Fruit fly (Drosophila melanogaster) whole organism, wandering third instar larva: ENCODE measurements around the gene CG13280.

ENCODE experiments used
- Abd-B ChIP-seq: fragments of >200 bp; optimal IDR thresholded peaks from 2 replicates; lab custom pipeline; 2017; ENCODE audit warnings: missing biosample characterization, missing genetic modification characterization
- CG32264 ChIP-seq: fragments of 200-800 bp; sonication (Bioruptor generic); optimal IDR thresholded peaks from 2 replicates; lab custom pipeline; 2016; ENCODE audit warnings: missing biosample characterization, missing genetic modification characterization
- CG9705 ChIP-seq: fragments of 200-800 bp; sonication (Bioruptor generic); optimal IDR thresholded peaks from 2 replicates; lab custom pipeline; 2018; ENCODE audit warnings: missing biosample characterization, mild to moderate bottlenecking, missing genetic modification characterization
- CrebA ChIP-seq: fragments of 200-800 bp; sonication (Bioruptor generic); optimal IDR thresholded peaks from 2 replicates; lab custom pipeline; 2016; ENCODE audit warnings: missing biosample characterization, mild to moderate bottlenecking, missing genetic modification characterization, borderline replicate concordance
- Dif ChIP-seq: fragments of 200-275, 200-300 bp; sonication (Bioruptor generic); optimal IDR thresholded peaks from 2 replicates; lab custom pipeline; 2018; ENCODE audit warnings: missing biosample characterization, missing genetic modification characterization; ENCODE audit not compliant: partially characterized antibody
- GATAd ChIP-seq: sonication (Bioruptor generic); optimal IDR thresholded peaks from 2 replicates; lab custom pipeline; 2016; ENCODE audit warnings: missing biosample characterization, missing genetic modification characterization
- HLH106 ChIP-seq: fragments of 200-800 bp; optimal IDR thresholded peaks from 3 replicates; lab custom pipeline; 2019; ENCODE audit warnings: missing biosample characterization, mild to moderate bottlenecking, missing genetic modification characterization, moderate library complexity
- Hnf4 ChIP-seq: fragments of 200-800 bp; sonication (Bioruptor generic); optimal IDR thresholded peaks from 2 replicates; lab custom pipeline; 2016; ENCODE audit warnings: missing biosample characterization, mild to moderate bottlenecking, missing genetic modification characterization
- Hr78 ChIP-seq: fragments of >200 bp; optimal IDR thresholded peaks from 2 replicates; lab custom pipeline; 2017; ENCODE audit warnings: missing biosample characterization, missing genetic modification characterization
- Hr83 ChIP-seq: fragments of 200-300 bp; sonication (Bioruptor generic); optimal IDR thresholded peaks from 2 replicates; lab custom pipeline; 2016; ENCODE audit warnings: missing biosample characterization, mild to moderate bottlenecking, missing genetic modification characterization, moderate library complexity; ENCODE audit not compliant: poor library complexity, severe bottlenecking
- Jra ChIP-seq: sonication (Bioruptor generic); optimal IDR thresholded peaks from 2 replicates; lab custom pipeline; 2016; ENCODE audit warnings: missing biosample characterization, missing genetic modification characterization
- Mio ChIP-seq: sonication (Bioruptor generic); optimal IDR thresholded peaks from 2 replicates; lab custom pipeline; 2016; ENCODE audit warnings: missing biosample characterization, missing genetic modification characterization
- Myc ChIP-seq: fragments of >200 bp; optimal IDR thresholded peaks from 2 replicates; lab custom pipeline; 2017
- N ChIP-seq: fragments of >200 bp; optimal IDR thresholded peaks from 2 replicates; lab custom pipeline; 2018; ENCODE audit warnings: missing biosample characterization, missing external identifiers, missing genetic modification characterization
- OdsH ChIP-seq: fragments of 200-800 bp; sonication (Bioruptor generic); optimal IDR thresholded peaks from 2 replicates; lab custom pipeline; 2016; ENCODE audit warnings: missing biosample characterization, mild to moderate bottlenecking, missing genetic modification characterization
- Rel ChIP-seq, 2 experiments: fragments of 200-800 bp; sonication (Bioruptor generic) in 1 of 2; optimal IDR thresholded peaks; 2 replicates in 1 of 2; 3 replicates in 1 of 2; lab custom pipeline; 2016 to 2019; ENCODE audit warnings: mild to moderate bottlenecking in 2 of 2, missing biosample characterization in 2 of 2, missing genetic modification characterization in 2 of 2, moderate library complexity in 1 of 2
- Sp1 ChIP-seq: fragments of 200-800 bp; sonication (Bioruptor generic); optimal IDR thresholded peaks from 3 replicates; lab custom pipeline; 2019; ENCODE audit warnings: missing biosample characterization, mild to moderate bottlenecking, missing genetic modification characterization, moderate library complexity
- Vsx2 ChIP-seq: fragments of 200-300, 225-300 bp; sonication (Bioruptor generic); optimal IDR thresholded peaks from 2 replicates; lab custom pipeline; 2018; ENCODE audit warnings: missing biosample characterization, missing genetic modification characterization; ENCODE audit not compliant: partially characterized antibody
- br ChIP-seq: fragments of 200-800 bp; sonication (Bioruptor generic); optimal IDR thresholded peaks from 2 replicates; lab custom pipeline; 2016; ENCODE audit warnings: missing biosample characterization, missing genetic modification characterization
- brk ChIP-seq: fragments of 200-800 bp; sonication (Bioruptor generic); optimal IDR thresholded peaks from 2 replicates; lab custom pipeline; 2016; ENCODE audit warnings: missing biosample characterization, mild to moderate bottlenecking, missing genetic modification characterization
- dl ChIP-seq, 2 experiments: fragments of 175-275, 200-275 bp in 1 of 2; fragments of 200-275 bp in 1 of 2; sonication (Bioruptor generic); optimal IDR thresholded peaks; lab custom pipeline; 2018; ENCODE audit warnings: mild to moderate bottlenecking in 2 of 2, missing biosample characterization in 2 of 2, missing genetic modification characterization in 2 of 2, moderate library complexity in 2 of 2; ENCODE audit not compliant: partially characterized antibody in 2 of 2, insufficient read depth in 1 of 2
- dmrt93B ChIP-seq: fragments of 200-800 bp; sonication (Bioruptor generic); optimal IDR thresholded peaks from 2 replicates; lab custom pipeline; 2018; ENCODE audit warnings: missing biosample characterization, mild to moderate bottlenecking, missing genetic modification characterization
- dsf ChIP-seq: sonication (Bioruptor generic); optimal IDR thresholded peaks from 2 replicates; lab custom pipeline; 2016; ENCODE audit warnings: missing biosample characterization, missing genetic modification characterization, borderline replicate concordance
- ey ChIP-seq: fragments of 200-800 bp; sonication (Bioruptor generic); optimal IDR thresholded peaks from 2 replicates; lab custom pipeline; 2016; ENCODE audit warnings: missing biosample characterization, missing genetic modification characterization
- foxo ChIP-seq, 2 experiments: fragments of 200-800 bp; sonication (Bioruptor generic); optimal IDR thresholded peaks; 2 replicates in 1 of 2; 3 replicates in 1 of 2; lab custom pipeline; 2016 to 2017; ENCODE audit warnings: missing biosample characterization in 2 of 2, missing genetic modification characterization in 2 of 2
- fru ChIP-seq: fragments of 200-800 bp; sonication (Bioruptor generic); optimal IDR thresholded peaks from 3 replicates; lab custom pipeline; 2016; ENCODE audit warnings: missing biosample characterization, mild to moderate bottlenecking, missing genetic modification characterization
- h ChIP-seq: fragments of 200-800 bp; sonication (Bioruptor generic); optimal IDR thresholded peaks from 3 replicates; lab custom pipeline; 2016; ENCODE audit warnings: missing biosample characterization, mild to moderate bottlenecking, missing genetic modification characterization
- jim ChIP-seq: fragments of 175-275, 200-325 bp; sonication (Bioruptor generic); optimal IDR thresholded peaks from 2 replicates; lab custom pipeline; 2016; ENCODE audit warnings: missing biosample characterization, mild to moderate bottlenecking, missing genetic modification characterization
- lola ChIP-seq: fragments of >200 bp; optimal IDR thresholded peaks from 2 replicates; lab custom pipeline; 2017; ENCODE audit warnings: missing biosample characterization, missing genetic modification characterization
- pan ChIP-seq: fragments of >200 bp; optimal IDR thresholded peaks from 2 replicates; lab custom pipeline; 2017
- psq ChIP-seq: fragments of 200-800 bp; sonication (Bioruptor generic); optimal IDR thresholded peaks from 3 replicates; lab custom pipeline; 2017; ENCODE audit warnings: missing biosample characterization, mild to moderate bottlenecking, missing genetic modification characterization, moderate library complexity
- rgr ChIP-seq: fragments of 200-800 bp; sonication (Bioruptor generic); optimal IDR thresholded peaks from 3 replicates; lab custom pipeline; 2016; ENCODE audit warnings: missing biosample characterization, mild to moderate bottlenecking, missing genetic modification characterization
- sage ChIP-seq: fragments of 200-800 bp; sonication (Bioruptor generic); optimal IDR thresholded peaks from 2 replicates; lab custom pipeline; 2016; ENCODE audit warnings: missing biosample characterization, mild to moderate bottlenecking, missing genetic modification characterization
- tai ChIP-seq: sonication (Bioruptor generic); optimal IDR thresholded peaks from 2 replicates; lab custom pipeline; 2016; ENCODE audit warnings: missing biosample characterization, missing genetic modification characterization
- usp ChIP-seq: fragments of >200 bp; optimal IDR thresholded peaks from 2 replicates; lab custom pipeline; 2017; ENCODE audit warnings: missing biosample characterization, missing genetic modification characterization
- woc ChIP-seq: sonication (Bioruptor generic); optimal IDR thresholded peaks from 2 replicates; lab custom pipeline; 2016; ENCODE audit warnings: missing biosample characterization, mild to moderate bottlenecking, missing genetic modification characterization

Gene CG13280

DNA sequence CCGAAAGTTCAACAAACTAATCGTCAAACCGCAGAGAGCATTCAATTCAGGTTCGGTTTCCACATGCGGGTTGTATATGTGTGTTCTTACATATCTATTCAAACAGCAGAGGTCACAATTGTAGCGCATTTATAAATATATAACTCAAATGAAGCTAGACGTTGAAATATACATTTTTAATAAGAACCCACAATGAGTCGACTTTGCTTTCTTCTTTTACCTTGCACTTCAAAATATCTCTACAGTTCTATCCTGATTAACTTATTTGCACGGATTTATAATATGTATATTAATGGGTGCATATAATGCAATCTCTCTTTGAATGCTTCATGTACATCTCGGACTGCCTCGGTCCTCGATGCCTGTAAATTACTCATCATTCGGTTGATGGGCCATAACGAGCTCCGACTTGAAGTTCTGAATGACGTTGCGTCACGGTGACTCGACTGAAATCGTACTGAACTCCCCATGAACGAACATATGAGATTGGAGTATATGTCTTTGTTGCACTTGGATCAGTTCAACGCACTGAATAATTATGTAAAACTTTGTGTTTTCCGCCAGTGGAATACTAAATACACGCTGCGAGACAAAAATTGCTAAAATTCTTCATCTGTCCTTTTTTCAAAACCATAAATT lies 2.4 kb downstream of the CG13280 start (continued):
- peak in 1 of 2 experiments; percentile 1 for TF ChIP-seq dl (GFP tag; optimal IDR thresholded peaks at IDR 0.05; lab: Kevin White, UChicago; ENCODE audit: insufficient read depth in 1 of 2, partially characterized antibody in 2 of 2)
- TF ChIP-seq Dif = no peak
- no peak for TF ChIP-seq pan (lab: Kevin White, UChicago)
- TF ChIP-seq, all 38 proteins: peak for 15

DNA sequence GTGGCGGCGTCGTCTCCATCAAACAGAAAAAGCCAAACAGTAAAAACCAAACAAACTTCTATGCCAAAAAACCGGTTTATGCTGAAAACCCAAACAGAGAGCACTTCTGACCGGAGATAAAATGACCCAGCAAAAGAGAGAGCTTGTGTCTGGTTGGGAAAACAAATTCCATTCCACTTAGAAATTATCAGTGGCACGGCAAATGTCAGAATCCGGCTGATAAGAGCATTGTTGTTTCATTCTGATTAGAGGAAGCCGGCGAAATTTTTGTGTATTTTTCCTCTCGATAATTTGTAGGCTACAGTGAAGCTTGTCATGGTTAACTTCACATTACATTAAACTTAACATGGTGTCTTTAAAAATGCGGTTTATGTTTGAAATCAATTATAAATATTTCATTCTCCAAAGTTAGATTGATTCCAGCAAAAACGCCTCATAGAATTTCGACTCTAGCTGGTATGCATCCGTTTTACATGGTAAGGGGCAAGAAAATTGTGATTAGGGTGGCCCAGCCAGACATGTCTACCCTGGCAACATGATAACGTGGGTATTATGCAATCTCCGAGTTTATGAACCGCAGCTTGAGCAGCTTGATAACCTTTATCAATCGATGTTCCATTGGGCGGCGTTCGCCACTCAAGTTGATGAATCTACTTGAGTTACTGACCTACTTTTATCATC lies 3.3 kb downstream of the CG13280 start:
- TF ChIP-seq tai (GFP tag; lab: Kevin White, UChicago) = no peak
- TF ChIP-seq ey (GFP tag; lab: Kevin White, UChicago) = peak; percentile 56
- TF ChIP-seq jim (GFP tag; lab: Kevin White, UChicago) = no peak
- TF ChIP-seq foxo (GFP tag; optimal IDR thresholded peaks at IDR 0.05; lab: Kevin White, UChicago) = peak in 1 of 2 experiments; percentile 69
- TF ChIP-seq HLH106 (tag; lab: Kevin White, UChicago) = peak; percentile 11
- TF ChIP-seq OdsH = peak; percentile 33
- TF ChIP-seq h (GFP tag; lab: Kevin White, UChicago) = peak; percentile 48
- TF ChIP-seq fru = peak; percentile 55
- no peak for TF ChIP-seq Abd-B (GFP tag; lab: Kevin White, UChicago)
- peak; percentile 56 for TF ChIP-seq rgr (GFP tag; lab: Kevin White, UChicago)
- TF ChIP-seq brk (GFP tag; lab: Kevin White, UChicago) = no peak
- no peak for TF ChIP-seq CG32264 (GFP tag; lab: Kevin White, UChicago)

DNA sequence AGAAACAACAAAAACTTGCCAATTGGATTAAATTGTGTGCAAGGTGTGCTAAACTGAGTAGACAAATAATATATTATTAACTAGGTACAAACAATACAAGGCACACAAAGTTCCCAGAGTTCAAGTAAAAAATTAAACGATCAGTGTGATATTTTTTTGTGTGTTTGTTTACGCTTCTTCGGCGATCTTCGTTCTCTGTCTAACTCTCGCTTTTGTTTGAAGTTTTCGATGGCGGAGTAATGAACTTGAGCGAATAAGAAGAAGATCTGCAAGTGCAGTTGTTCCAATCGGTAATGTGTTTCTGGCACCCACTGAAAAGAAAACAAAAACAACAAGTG lies 4.2 kb downstream of the CG13280 start:
- no peak for TF ChIP-seq Hr83 (GFP tag; lab: Kevin White, UChicago)
- no peak for TF ChIP-seq N (GFP tag; lab: Kevin White, UChicago)
- no peak for TF ChIP-seq CrebA (GFP tag; lab: Kevin White, UChicago)
- TF ChIP-seq woc (GFP tag; lab: Kevin White, UChicago) = no peak
- TF ChIP-seq psq (GFP tag; lab: Kevin White, UChicago) = no peak
- TF ChIP-seq Jra (GFP tag; lab: Kevin White, UChicago) = no peak
- no peak for TF ChIP-seq lola (GFP tag; lab: Kevin White, UChicago)
- TF ChIP-seq dsf = no peak
- no peak for TF ChIP-seq tai (GFP tag; lab: Kevin White, UChicago)
- no peak for TF ChIP-seq fru
- TF ChIP-seq CG9705 (GFP tag; lab: Kevin White, UChicago) = no peak
- no peak for TF ChIP-seq Rel (GFP tag; optimal IDR thresholded peaks at IDR 0.05; lab: Kevin White, UChicago)
- no peak for TF ChIP-seq Rel (tag; optimal IDR thresholded peaks at IDR 0.05; lab: Kevin White, UChicago)
- no peak for TF ChIP-seq Hr78
- no peak for TF ChIP-seq HLH106 (tag; lab: Kevin White, UChicago)
- no peak for TF ChIP-seq Hnf4
- no peak for TF ChIP-seq dl (GFP tag; optimal IDR thresholded peaks at IDR 0.05; lab: Kevin White, UChicago; ENCODE audit: insufficient read depth in 1 of 2, partially characterized antibody in 2 of 2)
- TF ChIP-seq br = no peak
- TF ChIP-seq, all 38 proteins: peak for 0

- TF ChIP-seq Dif (no peak), ey (GFP tag; lab: Kevin White, UChicago) (peak; percentile 69), Myc (lab: Kevin White, UChicago) (peak; percentile 96), CG9705 (GFP tag; lab: Kevin White, UChicago) (peak; percentile 14), foxo (GFP tag; optimal IDR thresholded peaks at IDR 0.05; lab: Kevin White, UChicago) (peak in 1 of 2 experiments; percentile 70), fru (peak; percentile 67), HLH106 (tag; lab: Kevin White, UChicago) (peak; percentile 54), h (GFP tag; lab: Kevin White, UChicago) (peak; percentile 77), sage (GFP tag; lab: Kevin White, UChicago) (peak; percentile 54), Hr78 (no peak), Jra (GFP tag; lab: Kevin White, UChicago) (peak; percentile 74), Rel (GFP tag; optimal IDR thresholded peaks at IDR 0.05; lab: Kevin White, UChicago) (no peak), Rel (tag; optimal IDR thresholded peaks at IDR 0.05; lab: Kevin White, UChicago) (no peak), Hnf4 (peak; percentile 69), Vsx2 (GFP tag; lab: Kevin White, UChicago) (no peak), tai (GFP tag; lab: Kevin White, UChicago) (peak; percentile 76), dmrt93B (GFP tag; lab: Kevin White, UChicago) (peak; percentile 24), rgr (GFP tag; lab: Kevin White, UChicago) (peak; percentile 69), CrebA (GFP tag; lab: Kevin White, UChicago) (peak; percentile 53), usp (GFP tag; lab: Kevin White, UChicago) (no peak), woc (GFP tag; lab: Kevin White, UChicago) (peak; percentile 89), pan (lab: Kevin White, UChicago) (no peak), Hr83 (GFP tag; lab: Kevin White, UChicago) (peak; percentile 52), GATAd (GFP tag; lab: Kevin White, UChicago) (peak; percentile 22), Mio (GFP tag; lab: Kevin White, UChicago) (no peak), Abd-B (GFP tag; lab: Kevin White, UChicago) (no peak), Sp1 (GFP tag; lab: Kevin White, UChicago) (peak; percentile 52), CG32264 (GFP tag; lab: Kevin White, UChicago) (peak; percentile 44), N (GFP tag; lab: Kevin White, UChicago) (no peak), lola (GFP tag; lab: Kevin White, UChicago) (no peak), OdsH (peak; percentile 73)
These were observed 4.7 kb downstream of the CG13280 start, which contains the start of gene mdy for dm6 chr2L:16815989-16816749. TSS of gene mdy (plus strand) at chr2L:16816660.
